Fruit fly (Drosophila melanogaster) whole organism, wandering third instar larva: ENCODE measurements around the gene CG12746.
A peak's percentile ranks its signal among the peaks of the same experiment; 100 is the strongest.

ENCODE experiments used
- Abd-B ChIP-seq: fragments of >200 bp; optimal IDR thresholded peaks from 2 replicates; lab custom pipeline; 2017; ENCODE audit warnings: missing biosample characterization, missing genetic modification characterization
- CG32264 ChIP-seq: fragments of 200-800 bp; sonication (Bioruptor generic); optimal IDR thresholded peaks from 2 replicates; lab custom pipeline; 2016; ENCODE audit warnings: missing biosample characterization, missing genetic modification characterization
- CG9705 ChIP-seq: fragments of 200-800 bp; sonication (Bioruptor generic); optimal IDR thresholded peaks from 2 replicates; lab custom pipeline; 2018; ENCODE audit warnings: missing biosample characterization, mild to moderate bottlenecking, missing genetic modification characterization
- CrebA ChIP-seq: fragments of 200-800 bp; sonication (Bioruptor generic); optimal IDR thresholded peaks from 2 replicates; lab custom pipeline; 2016; ENCODE audit warnings: missing biosample characterization, mild to moderate bottlenecking, missing genetic modification characterization, borderline replicate concordance
- Dfd ChIP-seq: fragments of >200 bp; optimal IDR thresholded peaks from 2 replicates; lab custom pipeline; 2017; ENCODE audit warnings: missing biosample characterization, missing genetic modification characterization
- Dif ChIP-seq: fragments of 200-275, 200-300 bp; sonication (Bioruptor generic); optimal IDR thresholded peaks from 2 replicates; lab custom pipeline; 2018; ENCODE audit warnings: missing biosample characterization, missing genetic modification characterization; ENCODE audit not compliant: partially characterized antibody
- GATAd ChIP-seq: sonication (Bioruptor generic); optimal IDR thresholded peaks from 2 replicates; lab custom pipeline; 2016; ENCODE audit warnings: missing biosample characterization, missing genetic modification characterization
- HLH106 ChIP-seq: fragments of 200-800 bp; optimal IDR thresholded peaks from 3 replicates; lab custom pipeline; 2019; ENCODE audit warnings: missing biosample characterization, mild to moderate bottlenecking, missing genetic modification characterization, moderate library complexity
- Hnf4 ChIP-seq: fragments of 200-800 bp; sonication (Bioruptor generic); optimal IDR thresholded peaks from 2 replicates; lab custom pipeline; 2016; ENCODE audit warnings: missing biosample characterization, mild to moderate bottlenecking, missing genetic modification characterization
- Hr78 ChIP-seq: fragments of >200 bp; optimal IDR thresholded peaks from 2 replicates; lab custom pipeline; 2017; ENCODE audit warnings: missing biosample characterization, missing genetic modification characterization
- Hr83 ChIP-seq: fragments of 200-300 bp; sonication (Bioruptor generic); optimal IDR thresholded peaks from 2 replicates; lab custom pipeline; 2016; ENCODE audit warnings: missing biosample characterization, mild to moderate bottlenecking, missing genetic modification characterization, moderate library complexity; ENCODE audit not compliant: poor library complexity, severe bottlenecking
- Jra ChIP-seq: sonication (Bioruptor generic); optimal IDR thresholded peaks from 2 replicates; lab custom pipeline; 2016; ENCODE audit warnings: missing biosample characterization, missing genetic modification characterization
- Mio ChIP-seq: sonication (Bioruptor generic); optimal IDR thresholded peaks from 2 replicates; lab custom pipeline; 2016; ENCODE audit warnings: missing biosample characterization, missing genetic modification characterization
- Myc ChIP-seq: fragments of >200 bp; optimal IDR thresholded peaks from 2 replicates; lab custom pipeline; 2017
- N ChIP-seq: fragments of >200 bp; optimal IDR thresholded peaks from 2 replicates; lab custom pipeline; 2018; ENCODE audit warnings: missing biosample characterization, missing external identifiers, missing genetic modification characterization
- OdsH ChIP-seq: fragments of 200-800 bp; sonication (Bioruptor generic); optimal IDR thresholded peaks from 2 replicates; lab custom pipeline; 2016; ENCODE audit warnings: missing biosample characterization, mild to moderate bottlenecking, missing genetic modification characterization
- Rel ChIP-seq, 2 experiments: fragments of 200-800 bp; sonication (Bioruptor generic) in 1 of 2; optimal IDR thresholded peaks; 2 replicates in 1 of 2; 3 replicates in 1 of 2; lab custom pipeline; 2016 to 2019; ENCODE audit warnings: mild to moderate bottlenecking in 2 of 2, missing biosample characterization in 2 of 2, missing genetic modification characterization in 2 of 2, moderate library complexity in 1 of 2
- Sp1 ChIP-seq: fragments of 200-800 bp; sonication (Bioruptor generic); optimal IDR thresholded peaks from 3 replicates; lab custom pipeline; 2019; ENCODE audit warnings: missing biosample characterization, mild to moderate bottlenecking, missing genetic modification characterization, moderate library complexity
- Vsx2 ChIP-seq: fragments of 200-300, 225-300 bp; sonication (Bioruptor generic); optimal IDR thresholded peaks from 2 replicates; lab custom pipeline; 2018; ENCODE audit warnings: missing biosample characterization, missing genetic modification characterization; ENCODE audit not compliant: partially characterized antibody
- br ChIP-seq: fragments of 200-800 bp; sonication (Bioruptor generic); optimal IDR thresholded peaks from 2 replicates; lab custom pipeline; 2016; ENCODE audit warnings: missing biosample characterization, missing genetic modification characterization
- brk ChIP-seq: fragments of 200-800 bp; sonication (Bioruptor generic); optimal IDR thresholded peaks from 2 replicates; lab custom pipeline; 2016; ENCODE audit warnings: missing biosample characterization, mild to moderate bottlenecking, missing genetic modification characterization
- dl ChIP-seq, 2 experiments: fragments of 175-275, 200-275 bp in 1 of 2; fragments of 200-275 bp in 1 of 2; sonication (Bioruptor generic); optimal IDR thresholded peaks; lab custom pipeline; 2018; ENCODE audit warnings: mild to moderate bottlenecking in 2 of 2, missing biosample characterization in 2 of 2, missing genetic modification characterization in 2 of 2, moderate library complexity in 2 of 2; ENCODE audit not compliant: partially characterized antibody in 2 of 2, insufficient read depth in 1 of 2
- dmrt93B ChIP-seq: fragments of 200-800 bp; sonication (Bioruptor generic); optimal IDR thresholded peaks from 2 replicates; lab custom pipeline; 2018; ENCODE audit warnings: missing biosample characterization, mild to moderate bottlenecking, missing genetic modification characterization
- dsf ChIP-seq: sonication (Bioruptor generic); optimal IDR thresholded peaks from 2 replicates; lab custom pipeline; 2016; ENCODE audit warnings: missing biosample characterization, missing genetic modification characterization, borderline replicate concordance
- ey ChIP-seq: fragments of 200-800 bp; sonication (Bioruptor generic); optimal IDR thresholded peaks from 2 replicates; lab custom pipeline; 2016; ENCODE audit warnings: missing biosample characterization, missing genetic modification characterization
- foxo ChIP-seq, 2 experiments: fragments of 200-800 bp; sonication (Bioruptor generic); optimal IDR thresholded peaks; 2 replicates in 1 of 2; 3 replicates in 1 of 2; lab custom pipeline; 2016 to 2017; ENCODE audit warnings: missing biosample characterization in 2 of 2, missing genetic modification characterization in 2 of 2
- fru ChIP-seq: fragments of 200-800 bp; sonication (Bioruptor generic); optimal IDR thresholded peaks from 3 replicates; lab custom pipeline; 2016; ENCODE audit warnings: missing biosample characterization, mild to moderate bottlenecking, missing genetic modification characterization
- h ChIP-seq: fragments of 200-800 bp; sonication (Bioruptor generic); optimal IDR thresholded peaks from 3 replicates; lab custom pipeline; 2016; ENCODE audit warnings: missing biosample characterization, mild to moderate bottlenecking, missing genetic modification characterization
- jim ChIP-seq: fragments of 175-275, 200-325 bp; sonication (Bioruptor generic); optimal IDR thresholded peaks from 2 replicates; lab custom pipeline; 2016; ENCODE audit warnings: missing biosample characterization, mild to moderate bottlenecking, missing genetic modification characterization
- lola ChIP-seq: fragments of >200 bp; optimal IDR thresholded peaks from 2 replicates; lab custom pipeline; 2017; ENCODE audit warnings: missing biosample characterization, missing genetic modification characterization
- pan ChIP-seq: fragments of >200 bp; optimal IDR thresholded peaks from 2 replicates; lab custom pipeline; 2017
- psq ChIP-seq: fragments of 200-800 bp; sonication (Bioruptor generic); optimal IDR thresholded peaks from 3 replicates; lab custom pipeline; 2017; ENCODE audit warnings: missing biosample characterization, mild to moderate bottlenecking, missing genetic modification characterization, moderate library complexity
- rgr ChIP-seq: fragments of 200-800 bp; sonication (Bioruptor generic); optimal IDR thresholded peaks from 3 replicates; lab custom pipeline; 2016; ENCODE audit warnings: missing biosample characterization, mild to moderate bottlenecking, missing genetic modification characterization
- sage ChIP-seq: fragments of 200-800 bp; sonication (Bioruptor generic); optimal IDR thresholded peaks from 2 replicates; lab custom pipeline; 2016; ENCODE audit warnings: missing biosample characterization, mild to moderate bottlenecking, missing genetic modification characterization
- sv ChIP-seq: fragments of 200-800 bp; sonication (Bioruptor generic); optimal IDR thresholded peaks from 3 replicates; lab custom pipeline; 2016; ENCODE audit warnings: missing biosample characterization, missing genetic modification characterization
- tai ChIP-seq: sonication (Bioruptor generic); optimal IDR thresholded peaks from 2 replicates; lab custom pipeline; 2016; ENCODE audit warnings: missing biosample characterization, missing genetic modification characterization
- usp ChIP-seq: fragments of >200 bp; optimal IDR thresholded peaks from 2 replicates; lab custom pipeline; 2017; ENCODE audit warnings: missing biosample characterization, missing genetic modification characterization
- woc ChIP-seq: sonication (Bioruptor generic); optimal IDR thresholded peaks from 2 replicates; lab custom pipeline; 2016; ENCODE audit warnings: missing biosample characterization, mild to moderate bottlenecking, missing genetic modification characterization

Gene CG12746

DNA sequence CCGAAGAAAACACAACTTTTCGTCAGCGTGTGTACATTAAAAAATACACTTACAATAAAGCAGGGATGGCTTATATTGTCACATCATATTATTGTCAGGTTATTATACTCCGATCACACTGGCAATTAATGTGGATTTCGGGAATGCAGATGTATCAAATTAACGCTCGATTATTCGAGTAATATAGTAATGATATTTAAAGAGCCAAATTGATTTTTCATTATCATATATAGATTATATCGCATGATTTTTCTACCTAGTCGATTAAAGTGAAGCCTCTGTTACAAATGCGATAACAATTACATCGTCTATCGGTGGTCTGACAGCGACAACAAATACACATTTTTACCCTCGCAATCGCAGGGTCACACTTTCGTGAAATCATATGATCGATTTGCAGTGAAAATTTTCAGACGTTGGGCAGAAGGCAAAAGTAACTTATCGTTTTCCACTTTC lies 26.8 kb downstream of the CG12746 start, which contains the start of the genes noi and Vha26:
TSS of gene noi (minus strand) at position 62 of the 456 bp plus-strand sequence.
TSS of gene Vha26 (plus strand) at position 366 of the 456 bp plus-strand sequence.
- no peak for TF ChIP-seq Myc (lab: Kevin White, UChicago)
- no peak for TF ChIP-seq br (GFP tag; lab: Kevin White, UChicago)
- TF ChIP-seq Hr78 (GFP tag; lab: Kevin White, UChicago) = peak; percentile 80
- no peak for TF ChIP-seq CrebA (GFP tag; lab: Kevin White, UChicago)
- TF ChIP-seq pan = no peak
- no peak for TF ChIP-seq dl (GFP tag; optimal IDR thresholded peaks at IDR 0.05; lab: Kevin White, UChicago; ENCODE audit: insufficient read depth in 1 of 2, partially characterized antibody in 2 of 2)
- TF ChIP-seq Sp1 (GFP tag; lab: Kevin White, UChicago) = peak; percentile 19
- peak; percentile 96 for TF ChIP-seq N (GFP tag; lab: Kevin White, UChicago)
- peak; percentile 35 for TF ChIP-seq CG9705
- peak; percentile 10 for TF ChIP-seq Abd-B (GFP tag; lab: Kevin White, UChicago)
- TF ChIP-seq HLH106 (tag; lab: Kevin White, UChicago) = peak; percentile 60
- peak; percentile 17 for TF ChIP-seq psq (GFP tag; lab: Kevin White, UChicago)
- TF ChIP-seq woc (GFP tag; lab: Kevin White, UChicago) = peak; percentile 61
- TF ChIP-seq Rel (GFP tag; optimal IDR thresholded peaks at IDR 0.05; lab: Kevin White, UChicago) = no peak
- TF ChIP-seq Rel (tag; optimal IDR thresholded peaks at IDR 0.05; lab: Kevin White, UChicago) = peak; percentile 24
- no peak for TF ChIP-seq Vsx2 (GFP tag; lab: Kevin White, UChicago)
- TF ChIP-seq sv (GFP tag; lab: Kevin White, UChicago) = peak; percentile 17
- TF ChIP-seq ey (GFP tag; lab: Kevin White, UChicago) = peak; percentile 22
- no peak for TF ChIP-seq Dfd
- no peak for TF ChIP-seq dsf
- no peak for TF ChIP-seq dmrt93B (GFP tag; lab: Kevin White, UChicago)
- TF ChIP-seq usp = no peak
- peak; percentile 12 for TF ChIP-seq rgr
- TF ChIP-seq Hnf4 = no peak
- no peak for TF ChIP-seq h (GFP tag; lab: Kevin White, UChicago)
- TF ChIP-seq Mio = no peak
- no peak for TF ChIP-seq Jra (GFP tag; lab: Kevin White, UChicago)
- no peak for TF ChIP-seq Hr83
- no peak for TF ChIP-seq tai (GFP tag; lab: Kevin White, UChicago)
- no peak for TF ChIP-seq GATAd (GFP tag; lab: Kevin White, UChicago)
- TF ChIP-seq sage (GFP tag; lab: Kevin White, UChicago) = no peak
- TF ChIP-seq fru (GFP tag; lab: Kevin White, UChicago) = no peak
- TF ChIP-seq CG32264 (GFP tag; lab: Kevin White, UChicago) = peak; percentile 4
- TF ChIP-seq brk = no peak
- TF ChIP-seq Dif (GFP tag; lab: Kevin White, UChicago) = no peak
- TF ChIP-seq jim (GFP tag; lab: Kevin White, UChicago) = no peak
- no peak for TF ChIP-seq lola (GFP tag; lab: Kevin White, UChicago)
- TF ChIP-seq foxo (GFP tag; optimal IDR thresholded peaks at IDR 0.05; lab: Kevin White, UChicago) = peak in 1 of 2 experiments; percentile 25
- no peak for TF ChIP-seq OdsH

DNA sequence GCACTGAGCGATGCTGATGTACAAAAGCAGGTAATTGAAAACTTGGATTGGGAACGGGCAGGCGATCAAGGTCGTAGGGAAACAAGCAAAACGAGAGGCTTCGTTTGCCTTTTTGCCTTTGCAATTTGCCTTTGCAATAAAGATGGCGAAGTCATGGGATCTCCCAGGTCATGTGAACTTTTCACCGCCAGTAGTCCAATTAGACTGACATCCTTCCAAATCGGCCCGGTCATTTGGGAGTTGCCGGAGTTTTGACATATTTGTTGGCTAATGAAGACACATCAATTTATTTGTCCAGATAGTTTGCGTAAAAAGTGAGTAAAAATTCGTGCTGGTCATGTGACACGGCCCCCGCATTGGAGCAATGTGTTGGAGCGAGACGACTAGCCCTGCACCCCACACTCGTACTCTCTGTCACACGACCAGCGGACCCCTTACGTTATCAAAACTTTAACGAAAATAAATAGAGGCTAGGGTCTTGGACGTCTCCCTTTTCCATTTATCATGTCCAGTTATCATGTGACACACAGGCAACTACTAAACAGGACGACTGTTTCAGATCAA lies 27.4 kb downstream of the CG12746 start:
- TF ChIP-seq Rel (GFP tag; optimal IDR thresholded peaks at IDR 0.05; lab: Kevin White, UChicago) = no peak
- TF ChIP-seq Rel (tag; optimal IDR thresholded peaks at IDR 0.05; lab: Kevin White, UChicago) = peak; percentile 44
- no peak for TF ChIP-seq Dif (GFP tag; lab: Kevin White, UChicago)

DNA sequence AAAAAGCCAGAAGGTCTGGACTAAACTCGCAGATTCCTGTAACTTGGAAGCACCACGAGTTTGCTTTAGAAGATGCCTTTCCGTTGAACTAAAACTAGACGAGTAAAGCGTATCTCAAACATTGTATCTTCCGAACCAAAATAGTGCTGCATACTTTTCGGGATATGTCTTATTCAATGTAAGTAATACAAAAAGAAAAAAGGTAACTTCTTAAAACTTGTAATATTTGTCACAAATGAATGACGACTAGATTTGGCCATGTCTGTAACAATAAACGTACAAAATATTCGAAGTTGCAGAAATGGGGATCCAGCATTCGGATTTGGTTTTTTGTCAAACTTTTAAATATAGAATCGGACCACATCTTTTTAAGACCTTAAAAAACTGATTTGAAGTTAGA lies 30.2 kb downstream of the CG12746 start:
- TF ChIP-seq Myc (lab: Kevin White, UChicago) = peak; percentile 31
- peak; percentile 3 for TF ChIP-seq N (GFP tag; lab: Kevin White, UChicago)
- no peak for TF ChIP-seq Dfd
- no peak for TF ChIP-seq sage (GFP tag; lab: Kevin White, UChicago)
- TF ChIP-seq psq (GFP tag; lab: Kevin White, UChicago) = no peak
- TF ChIP-seq sv (GFP tag; lab: Kevin White, UChicago) = no peak
- no peak for TF ChIP-seq usp
